Worm (Caenorhabditis elegans) whole organism, L2 larva: Measurements from ENCODE around the gene pqn-71.

Source experiments
- C34F6.9 ChIP-seq: fragments of 150-350 bp; optimal IDR thresholded peaks from 2 replicates; lab custom pipeline; 2014; ENCODE audit warnings: missing biosample characterization, missing genetic modification characterization
- F13H6.1 ChIP-seq: sonication (generic microtip); optimal IDR thresholded peaks from 2 replicates; lab custom pipeline; 2016; ENCODE audit warnings: missing genetic modification characterization, missing compliant biosample characterization
- R02D3.7 ChIP-seq: fragments of 150-350 bp; optimal IDR thresholded peaks from 2 replicates; lab custom pipeline; 2014; ENCODE audit warnings: missing biosample characterization, missing genetic modification characterization
- ama-1 ChIP-seq: fragments of 150-350 bp; optimal IDR thresholded peaks from 2 replicates; lab custom pipeline; 2018; ENCODE audit warnings: inconsistent platforms
- blmp-1 ChIP-seq: sonication (generic microtip); optimal IDR thresholded peaks from 2 replicates; lab custom pipeline; 2017; ENCODE audit warnings: missing genetic modification characterization, mild to moderate bottlenecking, missing compliant biosample characterization, antibody characterized with exemption, moderate library complexity; ENCODE audit not compliant: insufficient read depth
- ceh-16 ChIP-seq: fragments of 150-350 bp; optimal IDR thresholded peaks from 2 replicates; lab custom pipeline; 2014; ENCODE audit warnings: missing biosample characterization, missing genetic modification characterization
- ceh-82 ChIP-seq: fragments of 150-350 bp; optimal IDR thresholded peaks from 2 replicates; lab custom pipeline; 2014; ENCODE audit warnings: missing biosample characterization, missing genetic modification characterization
- crh-2 ChIP-seq: sonication (generic microtip); optimal IDR thresholded peaks from 2 replicates; lab custom pipeline; 2017; ENCODE audit warnings: missing biosample characterization, missing genetic modification characterization
- dmd-4 ChIP-seq: sonication (generic microtip); optimal IDR thresholded peaks from 2 replicates; lab custom pipeline; 2017; ENCODE audit warnings: missing biosample characterization, missing genetic modification characterization
- egl-27 ChIP-seq: sonication (generic microtip); optimal IDR thresholded peaks from 3 replicates; lab custom pipeline; 2017; ENCODE audit warnings: missing biosample characterization, missing genetic modification reagents, missing genetic modification characterization
- elt-1 ChIP-seq: fragments of 150-350 bp; optimal IDR thresholded peaks from 2 replicates; lab custom pipeline; 2014; ENCODE audit warnings: missing biosample characterization, missing genetic modification characterization
- fos-1 ChIP-seq: fragments of 150-350 bp; optimal IDR thresholded peaks from 2 replicates; lab custom pipeline; 2014; ENCODE audit warnings: missing biosample characterization, missing genetic modification characterization
- gmeb-1 ChIP-seq: fragments of 150-350 bp; optimal IDR thresholded peaks from 2 replicates; lab custom pipeline; 2014; ENCODE audit warnings: missing biosample characterization, missing genetic modification characterization
- lin-11 ChIP-seq: fragments of 150-350 bp; sonication (generic microtip); optimal IDR thresholded peaks from 2 replicates; lab custom pipeline; 2014; ENCODE audit warnings: missing biosample characterization, missing genetic modification characterization, inconsistent platforms, mixed read lengths
- lin-13 ChIP-seq: fragments of 150-350 bp; optimal IDR thresholded peaks from 2 replicates; lab custom pipeline; 2014; ENCODE audit warnings: missing biosample characterization, missing genetic modification reagents, missing genetic modification characterization
- lin-39 ChIP-seq: fragments of 150-350 bp; optimal IDR thresholded peaks from 2 replicates; lab custom pipeline; 2014; ENCODE audit warnings: missing biosample characterization, missing genetic modification reagents, missing genetic modification characterization
- lsy-2 ChIP-seq, 2 experiments: fragments of 150-350 bp in 1 of 2; sonication (generic microtip) in 1 of 2; optimal IDR thresholded peaks; 2 replicates each; lab custom pipeline; 2014 to 2017; ENCODE audit warnings: missing biosample characterization in 2 of 2, missing genetic modification characterization in 2 of 2
- mab-5 ChIP-seq: fragments of 150-350 bp; optimal IDR thresholded peaks from 2 replicates; lab custom pipeline; 2014; ENCODE audit warnings: missing biosample characterization, missing genetic modification characterization
- mbf-1 ChIP-seq: sonication (generic microtip); optimal IDR thresholded peaks from 2 replicates; lab custom pipeline; 2017; ENCODE audit warnings: missing biosample characterization, missing genetic modification characterization
- nhr-10 ChIP-seq: sonication (generic microtip); optimal IDR thresholded peaks from 2 replicates; lab custom pipeline; 2017; ENCODE audit warnings: missing biosample characterization, missing genetic modification characterization
- nhr-11 ChIP-seq: fragments of 150-350 bp; optimal IDR thresholded peaks from 2 replicates; lab custom pipeline; 2014; ENCODE audit warnings: missing biosample characterization, missing genetic modification characterization
- nhr-12 ChIP-seq: fragments of 150-350 bp; optimal IDR thresholded peaks from 2 replicates; lab custom pipeline; 2014; ENCODE audit warnings: missing biosample characterization, missing genetic modification characterization
- nhr-129 ChIP-seq: fragments of 150-350 bp; optimal IDR thresholded peaks from 2 replicates; lab custom pipeline; 2014; ENCODE audit warnings: missing biosample characterization, missing genetic modification characterization
- nhr-21 ChIP-seq: fragments of 150-350 bp; optimal IDR thresholded peaks from 2 replicates; lab custom pipeline; 2014; ENCODE audit warnings: missing biosample characterization, missing genetic modification characterization
- nhr-23 ChIP-seq: fragments of 150-350 bp; optimal IDR thresholded peaks from 2 replicates; lab custom pipeline; 2014; ENCODE audit warnings: missing biosample characterization, missing genetic modification reagents, missing genetic modification characterization
- nhr-25 ChIP-seq: fragments of 150-350 bp; sonication (generic microtip); optimal IDR thresholded peaks from 3 replicates; lab custom pipeline; 2014; ENCODE audit warnings: missing biosample characterization, missing genetic modification characterization
- nhr-6 ChIP-seq: fragments of 150-350 bp; optimal IDR thresholded peaks from 2 replicates; lab custom pipeline; 2014; ENCODE audit warnings: missing biosample characterization, missing genetic modification characterization
- nhr-77 ChIP-seq: fragments of 150-350 bp; optimal IDR thresholded peaks from 2 replicates; lab custom pipeline; 2014; ENCODE audit warnings: missing biosample characterization, missing genetic modification characterization
- peb-1 ChIP-seq: fragments of 150-350 bp; optimal IDR thresholded peaks from 2 replicates; lab custom pipeline; 2014; ENCODE audit warnings: missing biosample characterization, missing genetic modification characterization
- sem-4 ChIP-seq: fragments of 150-350 bp; optimal IDR thresholded peaks from 2 replicates; lab custom pipeline; 2014; ENCODE audit warnings: missing biosample characterization, missing genetic modification reagents, missing genetic modification characterization
- skn-1 ChIP-seq: sonication (generic microtip); optimal IDR thresholded peaks from 2 replicates; lab custom pipeline; 2017; ENCODE audit warnings: missing biosample characterization, missing genetic modification characterization
- sma-9 ChIP-seq, 2 experiments: fragments of 150-350 bp in 1 of 2; sonication (generic microtip) in 1 of 2; optimal IDR thresholded peaks; 2 replicates each; lab custom pipeline; 2014 to 2016; ENCODE audit warnings: missing genetic modification characterization in 2 of 2, mild to moderate bottlenecking in 1 of 2, missing biosample characterization in 1 of 2, missing compliant biosample characterization in 1 of 2, missing genetic modification reagents in 1 of 2, moderate library complexity in 1 of 2
- snpc-4 ChIP-seq: fragments of 150-350 bp; optimal IDR thresholded peaks from 2 replicates; lab custom pipeline; 2014; ENCODE audit warnings: missing biosample characterization, missing genetic modification characterization
- unc-39 ChIP-seq: fragments of 150-350 bp; optimal IDR thresholded peaks from 2 replicates; lab custom pipeline; 2014; ENCODE audit warnings: missing biosample characterization, missing genetic modification characterization
- unc-55 ChIP-seq: fragments of 150-350 bp; sonication (generic microtip); optimal IDR thresholded peaks from 3 replicates; lab custom pipeline; 2014; ENCODE audit warnings: missing biosample characterization, missing genetic modification reagents, missing genetic modification characterization
- unc-62 ChIP-seq: fragments of 150-350 bp; optimal IDR thresholded peaks from 2 replicates; lab custom pipeline; 2014; ENCODE audit warnings: missing biosample characterization, missing genetic modification reagents, missing genetic modification characterization
- zag-1 ChIP-seq: fragments of 150-350 bp; optimal IDR thresholded peaks from 2 replicates; lab custom pipeline; 2014; ENCODE audit warnings: missing biosample characterization, missing genetic modification characterization
- ztf-1 ChIP-seq: fragments of 200-800 bp; sonication (Bioruptor generic); conservative IDR thresholded peaks from 2 replicates; pipeline ENCODE4 v1.3.6; 2022; ENCODE audit warnings: missing genetic modification characterization, missing compliant biosample characterization
- ztf-11 ChIP-seq: sonication (generic microtip); optimal IDR thresholded peaks from 2 replicates; lab custom pipeline; 2017; ENCODE audit warnings: missing biosample characterization, missing genetic modification characterization
- ztf-4 ChIP-seq: fragments of 150-350 bp; optimal IDR thresholded peaks from 2 replicates; lab custom pipeline; 2014; ENCODE audit warnings: missing biosample characterization, missing genetic modification characterization

The pqn-71 gene

DNA sequence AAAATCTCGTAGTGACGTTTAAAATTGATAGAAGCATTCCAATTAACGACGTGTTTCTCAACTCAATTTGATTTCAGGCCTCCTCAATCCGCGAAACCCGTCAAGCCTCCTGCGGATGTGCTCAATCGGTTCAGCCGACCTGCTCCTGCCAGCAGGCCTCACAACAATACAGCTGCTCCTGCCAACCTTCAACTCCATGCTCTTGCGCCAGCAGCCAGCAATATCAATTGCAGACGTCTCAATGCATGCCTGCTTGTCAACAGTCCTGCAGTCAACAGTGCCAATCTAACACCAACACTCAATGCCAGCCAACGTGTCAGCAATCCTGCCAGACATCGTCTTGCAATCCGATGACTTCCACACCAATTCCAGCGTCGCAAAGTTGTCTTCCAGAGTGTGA lies 540 bp downstream of the pqn-71 start:
- TF ChIP-seq ceh-16 (no peak), lin-39 (tag; lab: Kevin White, UChicago) (no peak), C34F6.9 (tag; lab: Kevin White, UChicago) (no peak), dmd-4 (no peak), unc-62 (GFP tag; lab: Kevin White, UChicago) (no peak), F13H6.1 (tag; lab: Kevin White, UChicago) (no peak), lin-13 (GFP tag; lab: Kevin White, UChicago) (no peak), nhr-12 (tag; lab: Kevin White, UChicago) (no peak), lin-11 (tag; lab: Kevin White, UChicago) (no peak), nhr-25 (tag; lab: Kevin White, UChicago) (no peak), snpc-4 (tag; lab: Kevin White, UChicago) (no peak)

DNA sequence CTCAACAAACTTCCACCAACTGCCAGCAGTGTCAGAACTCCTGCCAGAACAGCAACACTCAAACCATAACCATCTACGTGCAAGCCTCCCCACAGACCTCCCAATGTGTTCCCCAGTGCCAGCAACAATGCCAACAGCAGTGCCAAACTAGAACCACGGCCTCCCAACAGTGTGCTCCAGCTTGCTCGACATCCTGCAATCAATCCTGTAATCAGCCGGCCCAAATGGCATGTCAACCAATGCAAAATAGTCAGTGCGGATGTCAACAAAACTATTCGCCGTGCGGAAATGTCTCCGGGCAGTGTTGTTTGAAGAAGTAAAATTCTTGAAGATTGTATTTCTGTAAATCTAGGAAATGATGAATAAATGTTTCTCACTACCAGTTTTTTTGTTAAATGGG lies 1.2 kb downstream of the pqn-71 start:
- TF ChIP-seq nhr-77 (tag; lab: Kevin White, UChicago), result no peak
- TF ChIP-seq gmeb-1 (tag; lab: Kevin White, UChicago), result no peak
- TF ChIP-seq unc-55, result no peak
- TF ChIP-seq egl-27 (tag; lab: Kevin White, UChicago), result no peak
- TF ChIP-seq crh-2 (tag; lab: Kevin White, UChicago), result no peak
- no peak for TF ChIP-seq ztf-1 (GFP tag; lab: Robert Waterston, UW)
- no peak for TF ChIP-seq nhr-11
- TF ChIP-seq sma-9 (GFP tag; optimal IDR thresholded peaks at IDR 0.05; lab: Kevin White, UChicago), result no peak
- TF ChIP-seq sma-9 (tag; optimal IDR thresholded peaks at IDR 0.05; lab: Kevin White, UChicago), result no peak
- no peak for TF ChIP-seq zag-1 (tag; lab: Kevin White, UChicago)
- TF ChIP-seq mab-5 (tag; lab: Kevin White, UChicago), result no peak
- no peak for TF ChIP-seq sem-4
- no peak for TF ChIP-seq nhr-21 (tag; lab: Kevin White, UChicago)
- no peak for TF ChIP-seq lsy-2 (tag; optimal IDR thresholded peaks at IDR 0.05; lab: Kevin White, UChicago)
- TF ChIP-seq nhr-129 (tag; lab: Kevin White, UChicago), result no peak
- no peak for TF ChIP-seq nhr-23 (tag; lab: Kevin White, UChicago)
- no peak for TF ChIP-seq peb-1 (tag; lab: Kevin White, UChicago)
- TF ChIP-seq ceh-16, result no peak
- no peak for TF ChIP-seq R02D3.7 (tag; lab: Kevin White, UChicago)
- TF ChIP-seq snpc-4 (tag; lab: Kevin White, UChicago), result no peak
- no peak for TF ChIP-seq lin-13 (GFP tag; lab: Kevin White, UChicago)
- TF ChIP-seq, all 48 proteins: peak for 0

DNA sequence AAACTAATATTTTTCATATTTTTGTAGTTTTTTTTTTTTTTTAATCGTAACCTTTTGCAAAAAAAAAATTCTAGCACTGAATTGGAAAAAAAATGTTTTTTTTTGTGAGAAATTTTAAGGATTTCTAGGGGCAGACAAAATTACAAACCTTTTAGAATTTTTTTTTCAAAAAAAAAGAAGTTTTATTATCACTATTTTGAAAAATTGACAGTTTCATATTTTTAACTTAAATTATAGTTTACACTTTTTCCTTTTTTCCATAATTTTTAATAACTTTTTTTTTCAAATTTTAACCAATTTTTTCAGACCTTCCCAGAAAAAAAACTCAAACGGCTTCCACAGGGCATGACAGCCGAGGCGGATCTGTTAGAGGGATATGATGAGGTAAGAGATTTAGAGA lies 5.6 kb downstream of the pqn-71 start, which contains the start of gene dpf-1:
Gene dpf-1, plus strand, starts transcription at position 301 of the 400 bp plus-strand sequence.
- TF ChIP-seq mbf-1 (tag; lab: Kevin White, UChicago), result no peak
- no peak for TF ChIP-seq ceh-82
- no peak for TF ChIP-seq unc-39 (tag; lab: Kevin White, UChicago)
- no peak for TF ChIP-seq R02D3.7 (tag; lab: Kevin White, UChicago)
- no peak for TF ChIP-seq lin-39 (tag; lab: Kevin White, UChicago)
- no peak for TF ChIP-seq C34F6.9 (tag; lab: Kevin White, UChicago)
- no peak for TF ChIP-seq fos-1 (tag; lab: Kevin White, UChicago)
- TF ChIP-seq blmp-1 (tag; lab: Kevin White, UChicago), result no peak
- TF ChIP-seq nhr-10 (tag; lab: Kevin White, UChicago), result no peak
- no peak for TF ChIP-seq nhr-23 (tag; lab: Kevin White, UChicago)
- no peak for TF ChIP-seq nhr-11
- no peak for TF ChIP-seq snpc-4 (tag; lab: Kevin White, UChicago)
- no peak for TF ChIP-seq nhr-12 (tag; lab: Kevin White, UChicago)
- no peak for TF ChIP-seq lin-13 (GFP tag; lab: Kevin White, UChicago)
- no peak for TF ChIP-seq dmd-4
- TF ChIP-seq ztf-1 (GFP tag; lab: Robert Waterston, UW), result no peak
- TF ChIP-seq, all 48 proteins: peak for 0

DNA sequence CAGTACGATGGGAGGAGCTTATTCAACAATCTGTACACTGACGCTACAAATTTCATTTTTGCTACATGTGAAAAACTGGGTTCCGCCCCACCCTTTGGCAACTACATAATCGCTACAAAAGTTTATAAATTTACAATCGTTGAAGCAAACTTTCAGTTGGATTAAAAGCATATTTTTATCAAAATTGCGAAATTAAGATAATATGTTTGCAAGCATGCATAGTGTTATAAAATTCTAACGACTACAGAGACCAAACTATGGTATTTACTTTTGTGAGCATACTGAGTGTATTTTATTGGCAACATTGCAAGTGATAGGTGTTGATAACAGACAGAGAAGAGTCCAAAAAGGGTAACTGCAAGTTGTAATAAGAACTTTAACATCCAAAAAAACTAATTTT lies 13.1 kb downstream of the pqn-71 start, which contains the start of gene C06B8.2:
Gene C06B8.2, minus strand, starts transcription at position 153 of the 400 bp plus-strand sequence.
- TF ChIP-seq lsy-2 (tag; optimal IDR thresholded peaks at IDR 0.05; lab: Kevin White, UChicago) (no peak), unc-62 (GFP tag; lab: Kevin White, UChicago) (no peak), sma-9 (GFP tag; optimal IDR thresholded peaks at IDR 0.05; lab: Kevin White, UChicago) (no peak), sma-9 (tag; optimal IDR thresholded peaks at IDR 0.05; lab: Kevin White, UChicago) (no peak), zag-1 (tag; lab: Kevin White, UChicago) (no peak), ama-1 (no peak), gmeb-1 (tag; lab: Kevin White, UChicago) (no peak), skn-1 (tag; lab: Kevin White, UChicago) (no peak), ztf-11 (tag; lab: Kevin White, UChicago) (no peak), C34F6.9 (tag; lab: Kevin White, UChicago) (no peak), nhr-23 (tag; lab: Kevin White, UChicago) (no peak), elt-1 (tag; lab: Kevin White, UChicago) (no peak), ztf-4 (tag; lab: Kevin White, UChicago) (no peak), ceh-16 (no peak), F13H6.1 (tag; lab: Kevin White, UChicago) (no peak), nhr-6 (tag; lab: Kevin White, UChicago) (no peak)
